Worm (Caenorhabditis elegans) whole organism, L2 larva: ENCODE data around the gene dmsr-14.

Experiments
- C34F6.9 ChIP-seq: fragments of 150-350 bp; optimal IDR thresholded peaks from 2 replicates; lab custom pipeline; 2014; ENCODE audit warnings: missing biosample characterization, missing genetic modification characterization
- F13H6.1 ChIP-seq: sonication (generic microtip); optimal IDR thresholded peaks from 2 replicates; lab custom pipeline; 2016; ENCODE audit warnings: missing genetic modification characterization, missing compliant biosample characterization
- R02D3.7 ChIP-seq: fragments of 150-350 bp; optimal IDR thresholded peaks from 2 replicates; lab custom pipeline; 2014; ENCODE audit warnings: missing biosample characterization, missing genetic modification characterization
- Y55F3AM.14 ChIP-seq: fragments of 200-800 bp; sonication (Bioruptor generic); optimal IDR thresholded peaks from 2 replicates; lab custom pipeline; 2018; ENCODE audit warnings: mild to moderate bottlenecking, missing genetic modification characterization, missing compliant biosample characterization
- alr-1 ChIP-seq: fragments of 150-350 bp; optimal IDR thresholded peaks from 2 replicates; lab custom pipeline; 2014; ENCODE audit warnings: missing biosample characterization, missing genetic modification characterization
- aly-2 ChIP-seq: fragments of 150-350 bp; optimal IDR thresholded peaks from 2 replicates; lab custom pipeline; 2014; ENCODE audit warnings: missing biosample characterization, missing genetic modification characterization
- ama-1 ChIP-seq: fragments of 150-350 bp; optimal IDR thresholded peaks from 2 replicates; lab custom pipeline; 2018; ENCODE audit warnings: inconsistent platforms
- ceh-16 ChIP-seq: fragments of 150-350 bp; optimal IDR thresholded peaks from 2 replicates; lab custom pipeline; 2014; ENCODE audit warnings: missing biosample characterization, missing genetic modification characterization
- ceh-82 ChIP-seq: fragments of 150-350 bp; optimal IDR thresholded peaks from 2 replicates; lab custom pipeline; 2014; ENCODE audit warnings: missing biosample characterization, missing genetic modification characterization
- crh-2 ChIP-seq: sonication (generic microtip); optimal IDR thresholded peaks from 2 replicates; lab custom pipeline; 2017; ENCODE audit warnings: missing biosample characterization, missing genetic modification characterization
- dmd-4 ChIP-seq: sonication (generic microtip); optimal IDR thresholded peaks from 2 replicates; lab custom pipeline; 2017; ENCODE audit warnings: missing biosample characterization, missing genetic modification characterization
- egl-27 ChIP-seq: sonication (generic microtip); optimal IDR thresholded peaks from 3 replicates; lab custom pipeline; 2017; ENCODE audit warnings: missing biosample characterization, missing genetic modification reagents, missing genetic modification characterization
- elt-1 ChIP-seq: fragments of 150-350 bp; optimal IDR thresholded peaks from 2 replicates; lab custom pipeline; 2014; ENCODE audit warnings: missing biosample characterization, missing genetic modification characterization
- elt-3 ChIP-seq: sonication (generic microtip); optimal IDR thresholded peaks from 2 replicates; lab custom pipeline; 2017; ENCODE audit warnings: missing biosample characterization, missing genetic modification characterization
- fos-1 ChIP-seq: fragments of 150-350 bp; optimal IDR thresholded peaks from 2 replicates; lab custom pipeline; 2014; ENCODE audit warnings: missing biosample characterization, missing genetic modification characterization
- lin-13 ChIP-seq: fragments of 150-350 bp; optimal IDR thresholded peaks from 2 replicates; lab custom pipeline; 2014; ENCODE audit warnings: missing biosample characterization, missing genetic modification reagents, missing genetic modification characterization
- lsy-2 ChIP-seq, 2 experiments: fragments of 150-350 bp in 1 of 2; sonication (generic microtip) in 1 of 2; optimal IDR thresholded peaks; 2 replicates each; lab custom pipeline; 2014 to 2017; ENCODE audit warnings: missing biosample characterization in 2 of 2, missing genetic modification characterization in 2 of 2
- mab-5 ChIP-seq: fragments of 150-350 bp; optimal IDR thresholded peaks from 2 replicates; lab custom pipeline; 2014; ENCODE audit warnings: missing biosample characterization, missing genetic modification characterization
- mbf-1 ChIP-seq: sonication (generic microtip); optimal IDR thresholded peaks from 2 replicates; lab custom pipeline; 2017; ENCODE audit warnings: missing biosample characterization, missing genetic modification characterization
- nhr-10 ChIP-seq: sonication (generic microtip); optimal IDR thresholded peaks from 2 replicates; lab custom pipeline; 2017; ENCODE audit warnings: missing biosample characterization, missing genetic modification characterization
- nhr-11 ChIP-seq: fragments of 150-350 bp; optimal IDR thresholded peaks from 2 replicates; lab custom pipeline; 2014; ENCODE audit warnings: missing biosample characterization, missing genetic modification characterization
- nhr-12 ChIP-seq: fragments of 150-350 bp; optimal IDR thresholded peaks from 2 replicates; lab custom pipeline; 2014; ENCODE audit warnings: missing biosample characterization, missing genetic modification characterization
- nhr-21 ChIP-seq: fragments of 150-350 bp; optimal IDR thresholded peaks from 2 replicates; lab custom pipeline; 2014; ENCODE audit warnings: missing biosample characterization, missing genetic modification characterization
- nhr-237 ChIP-seq: fragments of 150-350 bp; optimal IDR thresholded peaks from 2 replicates; lab custom pipeline; 2014; ENCODE audit warnings: missing biosample characterization, missing genetic modification characterization
- nhr-25 ChIP-seq: fragments of 150-350 bp; sonication (generic microtip); optimal IDR thresholded peaks from 3 replicates; lab custom pipeline; 2014; ENCODE audit warnings: missing biosample characterization, missing genetic modification characterization
- nhr-6 ChIP-seq: fragments of 150-350 bp; optimal IDR thresholded peaks from 2 replicates; lab custom pipeline; 2014; ENCODE audit warnings: missing biosample characterization, missing genetic modification characterization
- nhr-77 ChIP-seq: fragments of 150-350 bp; optimal IDR thresholded peaks from 2 replicates; lab custom pipeline; 2014; ENCODE audit warnings: missing biosample characterization, missing genetic modification characterization
- peb-1 ChIP-seq: fragments of 150-350 bp; optimal IDR thresholded peaks from 2 replicates; lab custom pipeline; 2014; ENCODE audit warnings: missing biosample characterization, missing genetic modification characterization
- sem-4 ChIP-seq: fragments of 150-350 bp; optimal IDR thresholded peaks from 2 replicates; lab custom pipeline; 2014; ENCODE audit warnings: missing biosample characterization, missing genetic modification reagents, missing genetic modification characterization
- sma-3 ChIP-seq: sonication (generic microtip); optimal IDR thresholded peaks from 2 replicates; lab custom pipeline; 2016; ENCODE audit warnings: missing genetic modification reagents, missing genetic modification characterization, missing compliant biosample characterization
- sma-9 ChIP-seq, 2 experiments: fragments of 150-350 bp in 1 of 2; sonication (generic microtip) in 1 of 2; optimal IDR thresholded peaks; 2 replicates each; lab custom pipeline; 2014 to 2016; ENCODE audit warnings: missing genetic modification characterization in 2 of 2, mild to moderate bottlenecking in 1 of 2, missing biosample characterization in 1 of 2, missing compliant biosample characterization in 1 of 2, missing genetic modification reagents in 1 of 2, moderate library complexity in 1 of 2
- snpc-4 ChIP-seq: fragments of 150-350 bp; optimal IDR thresholded peaks from 2 replicates; lab custom pipeline; 2014; ENCODE audit warnings: missing biosample characterization, missing genetic modification characterization
- unc-55 ChIP-seq: fragments of 150-350 bp; sonication (generic microtip); optimal IDR thresholded peaks from 3 replicates; lab custom pipeline; 2014; ENCODE audit warnings: missing biosample characterization, missing genetic modification reagents, missing genetic modification characterization
- unc-62 ChIP-seq: fragments of 150-350 bp; optimal IDR thresholded peaks from 2 replicates; lab custom pipeline; 2014; ENCODE audit warnings: missing biosample characterization, missing genetic modification reagents, missing genetic modification characterization
- zag-1 ChIP-seq: fragments of 150-350 bp; optimal IDR thresholded peaks from 2 replicates; lab custom pipeline; 2014; ENCODE audit warnings: missing biosample characterization, missing genetic modification characterization
- ztf-1 ChIP-seq: fragments of 200-800 bp; sonication (Bioruptor generic); conservative IDR thresholded peaks from 2 replicates; pipeline ENCODE4 v1.3.6; 2022; ENCODE audit warnings: missing genetic modification characterization, missing compliant biosample characterization
- ztf-11 ChIP-seq: sonication (generic microtip); optimal IDR thresholded peaks from 2 replicates; lab custom pipeline; 2017; ENCODE audit warnings: missing biosample characterization, missing genetic modification characterization
- ztf-4 ChIP-seq: fragments of 150-350 bp; optimal IDR thresholded peaks from 2 replicates; lab custom pipeline; 2014; ENCODE audit warnings: missing biosample characterization, missing genetic modification characterization

Gene dmsr-14

ce11 chrV:6817184-6817583 is at the start of gene dmsr-14:
dmsr-14 (minus strand) TSS chrV:6817284.
- TF ChIP-seq fos-1 (tag; lab: Kevin White, UChicago): no peak
- no peak for TF ChIP-seq aly-2 (tag; lab: Kevin White, UChicago)
- no peak for TF ChIP-seq ztf-11
- no peak for TF ChIP-seq nhr-10
- no peak for TF ChIP-seq crh-2 (tag; lab: Kevin White, UChicago)
- TF ChIP-seq nhr-21 (tag; lab: Kevin White, UChicago): no peak
- TF ChIP-seq egl-27 (tag; lab: Kevin White, UChicago): no peak
- no peak for TF ChIP-seq mbf-1 (tag; lab: Kevin White, UChicago)
- TF ChIP-seq nhr-6: no peak
- no peak for TF ChIP-seq elt-1 (tag; lab: Kevin White, UChicago)
- no peak for TF ChIP-seq nhr-11 (tag; lab: Kevin White, UChicago)
- no peak for TF ChIP-seq ceh-82 (tag; lab: Kevin White, UChicago)
- no peak for TF ChIP-seq zag-1
- TF ChIP-seq ztf-1 (GFP tag; lab: Robert Waterston, UW): no peak
- no peak for TF ChIP-seq ama-1 (lab: Kevin White, UChicago)
- no peak for TF ChIP-seq nhr-237 (tag; lab: Kevin White, UChicago)
- no peak for TF ChIP-seq mab-5
- TF ChIP-seq Y55F3AM.14: no peak
- no peak for TF ChIP-seq dmd-4 (tag; lab: Kevin White, UChicago)
- no peak for TF ChIP-seq nhr-25 (tag; lab: Kevin White, UChicago)

- no peak for TF ChIP-seq ztf-4 (tag; lab: Kevin White, UChicago)
Measured at ce11 chrV:6854711-6855110, 37.6 kb upstream of the dmsr-14 start, which contains the start of gene gpa-10. gpa-10 (minus strand) TSS chrV:6854811.

ce11 chrV:6846507-6846906 is 29.4 kb upstream of the dmsr-14 start, which contains the start of gene lgc-54:
lgc-54 (minus strand) TSS chrV:6846607.
- no peak for TF ChIP-seq ztf-4 (tag; lab: Kevin White, UChicago)
- no peak for TF ChIP-seq sma-3 (GFP tag; lab: Kevin White, UChicago)
- no peak for TF ChIP-seq crh-2 (tag; lab: Kevin White, UChicago)
- TF ChIP-seq lin-13 (GFP tag; lab: Kevin White, UChicago): no peak
- TF ChIP-seq sma-9 (GFP tag; optimal IDR thresholded peaks at IDR 0.05; lab: Kevin White, UChicago): no peak
- TF ChIP-seq sma-9 (tag; optimal IDR thresholded peaks at IDR 0.05; lab: Kevin White, UChicago): no peak
- no peak for TF ChIP-seq ama-1 (lab: Kevin White, UChicago)
- no peak for TF ChIP-seq F13H6.1 (tag; lab: Kevin White, UChicago)
- TF ChIP-seq elt-1 (tag; lab: Kevin White, UChicago): no peak
- no peak for TF ChIP-seq zag-1
- TF ChIP-seq snpc-4 (tag; lab: Kevin White, UChicago): no peak
- no peak for TF ChIP-seq unc-62
- no peak for TF ChIP-seq nhr-6
- no peak for TF ChIP-seq ceh-16 (tag; lab: Kevin White, UChicago)
- TF ChIP-seq, all 48 proteins: peak for 0

ce11 chrV:6842437-6842836 is 25.4 kb upstream of the dmsr-14 start, which contains the start of gene T15B7.1:
T15B7.1 (plus strand) TSS chrV:6842737.
- TF ChIP-seq mbf-1 (tag; lab: Kevin White, UChicago) (no peak), lsy-2 (tag; optimal IDR thresholded peaks at IDR 0.05; lab: Kevin White, UChicago) (no peak), F13H6.1 (tag; lab: Kevin White, UChicago) (no peak), egl-27 (tag; lab: Kevin White, UChicago) (no peak), alr-1 (tag; lab: Kevin White, UChicago) (no peak), nhr-77 (tag; lab: Kevin White, UChicago) (no peak), R02D3.7 (tag; lab: Kevin White, UChicago) (no peak), elt-3 (no peak)

ce11 chrV:6839008-6839407 is 21.9 kb upstream of the dmsr-14 start, which contains the start of gene hpo-8:
hpo-8 (plus strand) TSS chrV:6839289.
- TF ChIP-seq peb-1 (tag; lab: Kevin White, UChicago) (no peak), ceh-16 (tag; lab: Kevin White, UChicago) (no peak), C34F6.9 (tag; lab: Kevin White, UChicago) (no peak), unc-55 (no peak), sem-4 (tag; lab: Kevin White, UChicago) (no peak), nhr-11 (tag; lab: Kevin White, UChicago) (no peak), nhr-12 (tag; lab: Kevin White, UChicago) (no peak)
- TF ChIP-seq, all 48 proteins: peak for 0
